Worm (Caenorhabditis elegans) whole organism, mixed stage, embryonic: Measurements from ENCODE around the gene C25A8.2.

Experiments
- ces-1 ChIP-seq: fragments of 150-350 bp; optimal IDR thresholded peaks from 2 replicates; lab custom pipeline; 2014; ENCODE audit warnings: missing biosample characterization, missing genetic modification reagents, missing genetic modification characterization
- lin-13 ChIP-seq: fragments of 150-350 bp; optimal IDR thresholded peaks from 2 replicates; lab custom pipeline; 2014; ENCODE audit warnings: missing biosample characterization, missing genetic modification characterization
- lsy-2 ChIP-seq: fragments of 150-350 bp; optimal IDR thresholded peaks from 2 replicates; lab custom pipeline; 2014; ENCODE audit warnings: missing biosample characterization, missing genetic modification characterization
- mls-2 ChIP-seq: sonication (generic microtip); optimal IDR thresholded peaks from 2 replicates; lab custom pipeline; 2016; ENCODE audit warnings: mild to moderate bottlenecking, missing genetic modification characterization, moderate library complexity, missing compliant biosample characterization
- nhr-237 ChIP-seq: fragments of 150-350 bp; optimal IDR thresholded peaks from 2 replicates; lab custom pipeline; 2014; ENCODE audit warnings: missing biosample characterization, missing genetic modification characterization
- pha-4 ChIP-seq: fragments of 150-350 bp; optimal IDR thresholded peaks from 2 replicates; lab custom pipeline; 2018; ENCODE audit warnings: missing biosample characterization, missing genetic modification reagents, missing genetic modification characterization

DNA sequence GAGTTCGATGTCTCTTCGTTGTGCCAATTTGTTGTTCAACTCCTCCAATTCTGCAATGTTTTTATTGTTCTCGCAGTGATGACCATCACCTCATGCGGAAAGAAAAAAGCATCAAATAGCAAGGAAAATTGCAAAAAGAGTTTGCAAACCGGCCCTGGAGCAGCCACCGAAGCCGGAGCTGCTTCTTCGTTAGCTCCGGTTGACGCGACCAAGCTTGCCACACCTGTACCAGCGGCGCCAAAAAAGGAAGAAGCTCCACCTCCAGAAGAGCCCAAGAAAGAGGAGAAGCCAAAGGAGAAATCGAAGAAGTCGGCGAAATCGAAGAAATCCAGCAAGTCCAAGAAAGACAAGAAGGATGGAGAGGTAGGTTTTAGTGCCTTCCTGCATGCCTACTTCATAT is 564 bp downstream of the C25A8.2 start:
- TF ChIP-seq mls-2 (tag; lab: Kevin White, UChicago) (no peak), lin-13 (tag; lab: Kevin White, UChicago) (no peak), nhr-237 (tag; lab: Kevin White, UChicago) (no peak), pha-4 (tag; lab: Kevin White, UChicago) (no peak), ces-1 (GFP tag; lab: Kevin White, UChicago) (no peak), lsy-2 (tag; lab: Kevin White, UChicago) (no peak)
